Worm (Caenorhabditis elegans) whole organism, young adult: Measurements from ENCODE around the gene T10H4.4.
"Not testable (repeated sequence)": the region's sequence is repeated elsewhere in the genome, so short reads cannot be mapped to it uniquely, and the experiment has no call there.

Source experiments
- B0035.1 ChIP-seq: sonication (generic microtip); optimal IDR thresholded peaks from 2 replicates; lab custom pipeline; 2016; ENCODE audit warnings: missing genetic modification characterization, mild to moderate bottlenecking, missing compliant biosample characterization, missing genotype, missing genetic modification reagents
- B0261.1 ChIP-seq: sonication (generic microtip); optimal IDR thresholded peaks from 2 replicates; lab custom pipeline; 2016; ENCODE audit warnings: mild to moderate bottlenecking, missing genetic modification characterization, moderate library complexity, missing compliant biosample characterization
- Y53G8AR.9 ChIP-seq: fragments of 200-800 bp; sonication (Bioruptor generic); conservative IDR thresholded peaks from 2 replicates; pipeline ENCODE4 v1.3.6; 2022; ENCODE audit warnings: missing genetic modification reagents, missing genetic modification characterization, missing compliant biosample characterization
- ZK185.1 ChIP-seq: sonication (generic microtip); optimal IDR thresholded peaks from 2 replicates; lab custom pipeline; 2016; ENCODE audit warnings: mild to moderate bottlenecking, missing genetic modification characterization, missing compliant biosample characterization; ENCODE audit not compliant: poor library complexity, severe bottlenecking
- chd-7 ChIP-seq: sonication (generic microtip); optimal IDR thresholded peaks from 2 replicates; lab custom pipeline; 2016; ENCODE audit warnings: mild to moderate bottlenecking, missing genetic modification characterization, moderate library complexity, missing compliant biosample characterization
- dpl-1 ChIP-seq: fragments of 150-350 bp; optimal IDR thresholded peaks from 2 replicates; lab custom pipeline; 2014; ENCODE audit warnings: missing biosample characterization, missing genetic modification reagents, missing genetic modification characterization
- gei-17 ChIP-seq: fragments of 200-800 bp; sonication (Bioruptor generic); optimal IDR thresholded peaks from 2 replicates; lab custom pipeline; 2018; ENCODE audit warnings: mild to moderate bottlenecking, missing genetic modification characterization, missing compliant biosample characterization

- not testable (repeated sequence) for TF ChIP-seq ZK185.1 (tag; lab: Kevin White, UChicago); Y53G8AR.9 (GFP tag; lab: Robert Waterston, UW); chd-7 (tag; lab: Kevin White, UChicago); B0261.1; dpl-1 (GFP tag; lab: Kevin White, UChicago); gei-17; B0035.1 (tag; lab: Kevin White, UChicago)
Observed at ce11 chrV:15256669-15257068, 15.5 kb downstream of the T10H4.4 start, which contains the start of gene srsx-39.
